Fruit fly (Drosophila melanogaster) whole organism, embryonic: ENCODE measurements around the gene Drsl1.

Source experiments
- BEAF-32 ChIP-seq: fragments of 200-800 bp; sonication (Bioruptor generic); optimal IDR thresholded peaks from 3 replicates; lab custom pipeline; 2017; ENCODE audit warnings: missing biosample characterization, missing genetic modification characterization, mild to moderate bottlenecking, moderate library complexity, missing genetic modification reagents
- CG10462 ChIP-seq: fragments of 200-800 bp; sonication (Bioruptor generic); optimal IDR thresholded peaks from 2 replicates; lab custom pipeline; 2016; ENCODE audit warnings: missing biosample characterization, missing genetic modification characterization
- CG11560 ChIP-seq: fragments of 200-800 bp; sonication (Bioruptor generic); IDR thresholded peaks from 3 replicates; pipeline ENCODE4 v1.3.6; 2022; ENCODE audit warnings: missing biosample characterization, missing genetic modification characterization
- CG11695 ChIP-seq: fragments of 200-800 bp; sonication (Bioruptor generic); IDR thresholded peaks from 3 replicates; pipeline ENCODE4 v1.3.6; 2022; ENCODE audit warnings: missing biosample characterization, missing genetic modification characterization
- CG14441 ChIP-seq: fragments of 200-800 bp; sonication (Bioruptor generic); IDR thresholded peaks from 2 replicates; pipeline ENCODE4 v1.3.6; 2022; ENCODE audit warnings: missing biosample characterization, missing genetic modification characterization
- CG16813 ChIP-seq: fragments of 200-800 bp; sonication (Bioruptor generic); IDR thresholded peaks from 3 replicates; pipeline ENCODE4 v1.3.6; 2022; ENCODE audit warnings: missing biosample characterization, missing genetic modification characterization; ENCODE audit not compliant: partially characterized antibody
- CG31388 ChIP-seq: fragments of 200-800 bp; sonication (Bioruptor generic); optimal IDR thresholded peaks from 2 replicates; lab custom pipeline; 2016; ENCODE audit warnings: missing biosample characterization, missing genetic modification characterization
- CG3407 ChIP-seq: fragments of 200-800 bp; sonication (Bioruptor generic); optimal IDR thresholded peaks from 2 replicates; lab custom pipeline; 2018; ENCODE audit warnings: missing biosample characterization, mild to moderate bottlenecking, missing genetic modification characterization
- CG3726 ChIP-seq: fragments of 200-800 bp; sonication (Bioruptor generic); IDR thresholded peaks from 3 replicates; pipeline ENCODE4, ENCODE4 v1.3.6; 2022; ENCODE audit warnings: missing biosample characterization, missing genetic modification characterization
- CG3847 ChIP-seq: fragments of 200-800 bp; sonication (Bioruptor generic); IDR thresholded peaks from 2 replicates; pipeline ENCODE4 v1.3.6; 2022; ENCODE audit warnings: missing biosample characterization, missing genetic modification characterization
- CG4707 ChIP-seq: fragments of 200-800 bp; sonication (Bioruptor generic); optimal IDR thresholded peaks from 2 replicates; lab custom pipeline; 2018; ENCODE audit warnings: missing biosample characterization, mild to moderate bottlenecking, missing genetic modification characterization, moderate library complexity
- CG5180 ChIP-seq: fragments of 200-800 bp; sonication (Bioruptor generic); optimal IDR thresholded peaks from 3 replicates; lab custom pipeline; 2017; ENCODE audit warnings: missing biosample characterization, missing genetic modification characterization, mild to moderate bottlenecking, moderate library complexity, missing genetic modification reagents
- CG6854 ChIP-seq: fragments of 200-800 bp; sonication (Bioruptor generic); optimal IDR thresholded peaks from 3 replicates; lab custom pipeline; 2017; ENCODE audit warnings: missing biosample characterization, mild to moderate bottlenecking, missing genetic modification characterization
- CG7271 ChIP-seq: fragments of 200-800 bp; sonication (Bioruptor generic); optimal IDR thresholded peaks from 2 replicates; lab custom pipeline; 2018; ENCODE audit warnings: missing biosample characterization, mild to moderate bottlenecking, missing genetic modification characterization, moderate library complexity
- CG7372 ChIP-seq: fragments of 200-800 bp; sonication (Bioruptor generic); IDR thresholded peaks from 2 replicates; pipeline ENCODE4 v1.3.6; 2022; ENCODE audit warnings: missing biosample characterization, missing genetic modification characterization
- CG7928 ChIP-seq: fragments of 200-800 bp; sonication (Bioruptor generic); optimal IDR thresholded peaks from 2 replicates; lab custom pipeline; 2017; ENCODE audit warnings: missing biosample characterization, mild to moderate bottlenecking, missing genetic modification characterization
- CG8359 ChIP-seq: fragments of 200-800 bp; sonication (Bioruptor generic); optimal IDR thresholded peaks from 2 replicates; lab custom pipeline; 2017; ENCODE audit warnings: missing biosample characterization, mild to moderate bottlenecking, missing genetic modification characterization, borderline replicate concordance
- CTCF ChIP-seq: fragments of 200-800 bp; sonication (Bioruptor generic); optimal IDR thresholded peaks from 2 replicates; lab custom pipeline; 2017; ENCODE audit warnings: missing biosample characterization, mild to moderate bottlenecking, missing genetic modification characterization, moderate library complexity
- Deaf1 ChIP-seq: fragments of 200-800 bp; optimal IDR thresholded peaks from 3 replicates; lab custom pipeline; 2019; ENCODE audit warnings: missing biosample characterization, mild to moderate bottlenecking, missing genetic modification characterization, moderate library complexity
- Dfd ChIP-seq, 2 experiments: fragments of >200 bp; optimal IDR thresholded peaks; 2 replicates each; lab custom pipeline; 2017; ENCODE audit warnings: missing biosample characterization in 2 of 2, missing genetic modification characterization in 2 of 2
- Dip2 ChIP-seq: fragments of 200-800 bp; sonication (Bioruptor generic); IDR thresholded peaks from 2 replicates; pipeline ENCODE4 v1.3.6; 2022; ENCODE audit warnings: missing biosample characterization, missing genetic modification characterization
- Dip3 ChIP-seq: fragments of 200-800 bp; sonication (Bioruptor generic); optimal IDR thresholded peaks from 3 replicates; lab custom pipeline; 2016; ENCODE audit warnings: missing biosample characterization, missing genetic modification characterization
- Doc2 ChIP-seq: fragments of 200-800 bp; sonication (Bioruptor generic); IDR thresholded peaks from 2 replicates; pipeline ENCODE4 v1.3.6; 2022; ENCODE audit warnings: missing biosample characterization, missing genetic modification characterization
- H2.0 ChIP-seq: fragments of 200-800 bp; sonication (Bioruptor generic); IDR thresholded peaks from 2 replicates; pipeline ENCODE4 v1.3.6; 2022; ENCODE audit warnings: missing biosample characterization, missing genetic modification characterization
- HmgZ ChIP-seq: fragments of 200-800 bp; sonication (Bioruptor generic); optimal IDR thresholded peaks from 2 replicates; lab custom pipeline; 2018; ENCODE audit warnings: missing biosample characterization, mild to moderate bottlenecking, missing genetic modification characterization
- Jarid2 ChIP-seq: fragments of 200-800 bp; sonication (Bioruptor generic); optimal IDR thresholded peaks from 3 replicates; lab custom pipeline; 2017; ENCODE audit warnings: mild to moderate bottlenecking, missing biosample characterization, missing genetic modification reagents, missing genetic modification characterization
- Mes4 ChIP-seq: fragments of 200-800 bp; sonication (Bioruptor generic); optimal IDR thresholded peaks from 2 replicates; lab custom pipeline; 2016; ENCODE audit warnings: missing biosample characterization, missing genetic modification characterization
- NK7.1 ChIP-seq: fragments of 200-800 bp; sonication (Bioruptor generic); optimal IDR thresholded peaks from 3 replicates; lab custom pipeline; 2016; ENCODE audit warnings: missing biosample characterization, missing genetic modification characterization
- Nf-YC ChIP-seq: fragments of 200-800 bp; optimal IDR thresholded peaks from 3 replicates; lab custom pipeline; 2019; ENCODE audit warnings: missing biosample characterization, mild to moderate bottlenecking, missing genetic modification characterization, moderate library complexity
- Optix ChIP-seq: fragments of 200-800 bp; sonication (Bioruptor generic); IDR thresholded peaks from 3 replicates; pipeline ENCODE4 v1.3.6; 2022; ENCODE audit warnings: missing biosample characterization, missing genetic modification characterization
- PHDP ChIP-seq: fragments of 200-800 bp; sonication (Bioruptor generic); optimal IDR thresholded peaks from 3 replicates; lab custom pipeline; 2018; ENCODE audit warnings: missing biosample characterization, mild to moderate bottlenecking, missing genetic modification characterization, moderate library complexity
- Rfx ChIP-seq: fragments of 200-800 bp; sonication (Bioruptor generic); IDR thresholded peaks from 2 replicates; pipeline ENCODE4 v1.3.6; 2022; ENCODE audit warnings: missing biosample characterization, missing genetic modification characterization
- Side ChIP-seq: fragments of 200-800 bp; sonication (Bioruptor generic); optimal IDR thresholded peaks from 2 replicates; lab custom pipeline; 2016; ENCODE audit warnings: missing biosample characterization, missing genetic modification characterization
- Sin3A ChIP-seq: fragments of >200 bp; optimal IDR thresholded peaks from 2 replicates; lab custom pipeline; 2018
- TFAM ChIP-seq: fragments of 200-800 bp; sonication (Bioruptor generic); optimal IDR thresholded peaks from 2 replicates; lab custom pipeline; 2017; ENCODE audit warnings: missing biosample characterization, missing genetic modification characterization, inconsistent platforms
- Vsx1 ChIP-seq: fragments of 200-800 bp; sonication (Bioruptor generic); optimal IDR thresholded peaks from 2 replicates; lab custom pipeline; 2017; ENCODE audit warnings: missing biosample characterization, mild to moderate bottlenecking, missing genetic modification characterization, missing genetic modification reagents
- ab ChIP-seq: fragments of 200-800 bp; sonication (Bioruptor generic); optimal IDR thresholded peaks from 2 replicates; lab custom pipeline; 2016; ENCODE audit warnings: missing biosample characterization, missing genetic modification characterization
- al ChIP-seq: fragments of 200-800 bp; sonication (Bioruptor generic); IDR thresholded peaks from 2 replicates; pipeline ENCODE4 v1.3.6; 2022; ENCODE audit warnings: missing biosample characterization, missing genetic modification characterization
- bowl ChIP-seq: fragments of 200-800 bp; sonication (Bioruptor generic); IDR thresholded peaks from 2 replicates; pipeline ENCODE4 v1.3.6; 2022; ENCODE audit warnings: missing biosample characterization, missing genetic modification characterization
- bsh ChIP-seq, 2 experiments: fragments of 200-800 bp; sonication (Bioruptor generic); optimal IDR thresholded peaks; 2 replicates each; lab custom pipeline; 2017 to 2018; ENCODE audit warnings: mild to moderate bottlenecking in 2 of 2, missing biosample characterization in 2 of 2, missing genetic modification characterization in 2 of 2, moderate library complexity in 1 of 2
- cas ChIP-seq: fragments of 200-800 bp; sonication (Bioruptor generic); IDR thresholded peaks from 2 replicates; pipeline ENCODE4 v1.3.6; 2022; ENCODE audit warnings: missing biosample characterization, missing genetic modification characterization
- croc ChIP-seq: fragments of 200-800 bp; sonication (Bioruptor generic); conservative IDR thresholded peaks from 3 replicates; pipeline ENCODE4 v1.3.6; 2022; ENCODE audit warnings: missing biosample characterization, missing genetic modification characterization
- exex ChIP-seq: fragments of 200-800 bp; sonication (Bioruptor generic); optimal IDR thresholded peaks from 4 replicates; lab custom pipeline; 2018; ENCODE audit warnings: missing biosample characterization, mild to moderate bottlenecking, missing genetic modification characterization, moderate library complexity
- fu2 ChIP-seq: fragments of 200-800 bp; sonication (Bioruptor generic); optimal IDR thresholded peaks from 2 replicates; lab custom pipeline; 2016; ENCODE audit warnings: missing biosample characterization, missing genetic modification characterization
- grn ChIP-seq: fragments of 200-800 bp; sonication (Bioruptor generic); optimal IDR thresholded peaks from 3 replicates; lab custom pipeline; 2017; ENCODE audit warnings: missing biosample characterization, missing genetic modification characterization
- klu ChIP-seq: fragments of 200-800 bp; sonication (Bioruptor generic); IDR thresholded peaks from 2 replicates; pipeline ENCODE4 v1.3.6; 2022; ENCODE audit warnings: missing biosample characterization, missing genetic modification characterization
- pb ChIP-seq: fragments of 200-800 bp; sonication (Bioruptor generic); optimal IDR thresholded peaks from 3 replicates; lab custom pipeline; 2016; ENCODE audit warnings: missing biosample characterization, missing genetic modification characterization
- pfk ChIP-seq: fragments of 200-800 bp; sonication (Bioruptor generic); optimal IDR thresholded peaks from 2 replicates; lab custom pipeline; 2018; ENCODE audit warnings: missing biosample characterization, mild to moderate bottlenecking, missing genetic modification characterization, moderate library complexity
- sens ChIP-seq: fragments of 200-800 bp; sonication (Bioruptor generic); peaks from one replicate; lab custom pipeline; 2016; ENCODE audit warnings: missing biosample characterization, missing genetic modification characterization
- sna ChIP-seq: fragments of 200-800 bp; sonication (Bioruptor generic); IDR thresholded peaks from 2 replicates; pipeline ENCODE4 v1.3.6; 2022; ENCODE audit warnings: missing biosample characterization, missing genetic modification characterization; ENCODE audit not compliant: partially characterized antibody
- so ChIP-seq: fragments of 200-800 bp; sonication (Bioruptor generic); IDR thresholded peaks from 3 replicates; pipeline ENCODE4 v1.3.6; 2022; ENCODE audit warnings: missing biosample characterization, missing genetic modification characterization
- tx ChIP-seq: fragments of 200-800 bp; sonication (Bioruptor generic); optimal IDR thresholded peaks from 2 replicates; lab custom pipeline; 2016; ENCODE audit warnings: missing biosample characterization, missing genetic modification characterization
- wek ChIP-seq: fragments of 200-800 bp; sonication (Bioruptor generic); optimal IDR thresholded peaks from 3 replicates; lab custom pipeline; 2018; ENCODE audit warnings: missing biosample characterization, mild to moderate bottlenecking, missing genetic modification characterization, moderate library complexity

Gene Drsl1

DNA sequence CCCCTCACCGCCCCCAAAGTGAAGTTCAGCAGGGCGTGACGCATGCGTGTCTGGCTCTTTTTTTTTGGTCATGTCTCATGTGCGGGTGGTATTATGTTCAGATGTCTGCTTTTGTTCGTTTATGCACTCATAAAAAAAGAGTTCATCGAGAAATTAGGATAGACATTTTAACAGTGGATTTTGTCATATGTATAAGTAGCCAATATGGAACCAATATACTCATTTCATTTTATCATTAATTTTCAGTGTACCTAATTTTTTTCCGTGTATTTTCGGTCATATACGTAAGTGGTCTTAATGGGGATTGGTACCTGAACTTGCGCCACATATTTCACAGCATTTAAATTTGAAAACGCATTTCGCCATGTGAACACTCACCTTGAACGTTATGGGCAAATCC is 35.2 kb downstream of the Drsl1 start (continued):
- TF ChIP-seq PHDP (tag; lab: Kevin White, UChicago) (no peak), HmgZ (peak; percentile 8), CG8359 (GFP tag; lab: Kevin White, UChicago) (peak; percentile 18), Deaf1 (tag; lab: Kevin White, UChicago) (no peak), tx (GFP tag; lab: Kevin White, UChicago) (no peak), Doc2 (GFP tag; lab: Robert Waterston, UW) (no peak), sens (GFP tag; lab: Kevin White, UChicago) (peak; percentile 94), Vsx1 (peak; percentile 23), CG31388 (GFP tag; lab: Kevin White, UChicago) (no peak), Nf-YC (tag; lab: Kevin White, UChicago) (no peak), Sin3A (lab: Kevin White, UChicago) (no peak), wek (GFP tag; lab: Kevin White, UChicago) (peak; percentile 19), fu2 (GFP tag; lab: Kevin White, UChicago) (no peak), CG3847 (GFP tag; lab: Robert Waterston, UW) (peak; percentile 50), so (GFP tag; lab: Robert Waterston, UW) (peak; percentile 68; the same call in 2 of the 3 replicates), H2.0 (GFP tag; lab: Robert Waterston, UW) (peak; percentile 71), CG7271 (tag; lab: Kevin White, UChicago) (no peak), Dip3 (GFP tag; lab: Kevin White, UChicago) (no peak), CG4707 (GFP tag; lab: Kevin White, UChicago) (no peak), CG3726 (GFP tag; lab: Robert Waterston, UW) (no peak), Optix (GFP tag; lab: Robert Waterston, UW) (peak; percentile 45; the same call in 1 of the 3 replicates), BEAF-32 (GFP tag; lab: Kevin White, UChicago) (no peak), CG7928 (no peak), grn (GFP tag; lab: Kevin White, UChicago) (no peak), Rfx (GFP tag; lab: Robert Waterston, UW) (peak; percentile 71), sna (no peak), NK7.1 (peak; percentile 30), CG7372 (GFP tag; lab: Robert Waterston, UW) (0 out of 2 replicates have a peak, but pooled peaks have one; percentile 30), CG5180 (peak; percentile 44), CG6854 (GFP tag; lab: Kevin White, UChicago) (peak; percentile 17), Side (no peak), pfk (GFP tag; lab: Kevin White, UChicago) (no peak), CG14441 (peak; percentile 55), CG11560 (tag; lab: Robert Waterston, UW) (0 out of 3 replicates have a peak, but pooled peaks have one; percentile 7), CG16813 (GFP tag; lab: Robert Waterston, UW) (no peak), CG10462 (GFP tag; lab: Kevin White, UChicago) (no peak), croc (GFP tag; lab: Robert Waterston, UW) (peak; percentile 46; the same call in 2 of the 3 replicates), CTCF (GFP tag; lab: Kevin White, UChicago) (no peak), Jarid2 (GFP tag; lab: Kevin White, UChicago) (no peak), exex (no peak), cas (GFP tag; lab: Robert Waterston, UW) (no peak), Mes4 (GFP tag; lab: Kevin White, UChicago) (peak; percentile 1), al (no peak), klu (GFP tag; lab: Robert Waterston, UW) (no peak), TFAM (GFP tag; lab: Kevin White, UChicago) (no peak), CG11695 (GFP tag; lab: Robert Waterston, UW) (no peak), bowl (no peak), ab (GFP tag; lab: Kevin White, UChicago) (no peak), CG3407 (peak; percentile 41), bsh (GFP tag; optimal IDR thresholded peaks at IDR 0.05; lab: Kevin White, UChicago) (peak in 1 of 2 experiments; percentile 66), Dfd (GFP tag; optimal IDR thresholded peaks at IDR 0.05; lab: Kevin White, UChicago) (no peak), Dip2 (GFP tag; lab: Robert Waterston, UW) (no peak), pb (GFP tag; lab: Kevin White, UChicago) (peak; percentile 8)
